Fruit fly (Drosophila melanogaster) whole organism, embryonic: ENCODE results near the gene CAH9.

Experiments used
- CG11247 ChIP-seq: fragments of 200-800 bp; sonication (Bioruptor generic); IDR thresholded peaks from 2 replicates; pipeline ENCODE4 v1.3.6; 2022; ENCODE audit warnings: missing biosample characterization, missing genetic modification characterization
- CG12071 ChIP-seq: fragments of 200-800 bp; sonication (Bioruptor generic); optimal IDR thresholded peaks from 3 replicates; lab custom pipeline; 2018; ENCODE audit warnings: missing biosample characterization, mild to moderate bottlenecking, missing genetic modification characterization
- CG12155 ChIP-seq: fragments of 200-800 bp; sonication (Bioruptor generic); optimal IDR thresholded peaks from 3 replicates; lab custom pipeline; 2016; ENCODE audit warnings: missing biosample characterization, missing genetic modification characterization
- CG13296 ChIP-seq: fragments of 200-800 bp; sonication (Bioruptor generic); optimal IDR thresholded peaks from 3 replicates; lab custom pipeline; 2018; ENCODE audit warnings: missing biosample characterization, mild to moderate bottlenecking, missing genetic modification characterization
- CG14014 ChIP-seq: fragments of 200-800 bp; sonication (Bioruptor generic); IDR thresholded peaks from 2 replicates; pipeline ENCODE4 v1.3.6; 2022; ENCODE audit warnings: missing biosample characterization, missing genetic modification characterization
- CG14667 ChIP-seq: fragments of 200-800 bp; sonication (Bioruptor generic); IDR thresholded peaks from 2 replicates; pipeline ENCODE4 v1.3.6; 2022; ENCODE audit warnings: missing biosample characterization, missing genetic modification characterization
- CG1529 ChIP-seq: fragments of 200-800 bp; sonication (Bioruptor generic); optimal IDR thresholded peaks from 3 replicates; lab custom pipeline; 2018; ENCODE audit warnings: missing biosample characterization, missing genetic modification characterization
- CG15514 ChIP-seq: fragments of 200-800 bp; sonication (Bioruptor generic); optimal IDR thresholded peaks from 3 replicates; lab custom pipeline; 2017; ENCODE audit warnings: missing biosample characterization, missing genetic modification characterization, mild to moderate bottlenecking, moderate library complexity, missing genetic modification reagents
- CG1603 ChIP-seq: fragments of 200-800 bp; sonication (Bioruptor generic); optimal IDR thresholded peaks from 2 replicates; lab custom pipeline; 2019; ENCODE audit warnings: missing biosample characterization, mild to moderate bottlenecking, missing genetic modification characterization, moderate library complexity
- CG16863 ChIP-seq: fragments of 200-800 bp; sonication (Bioruptor generic); optimal IDR thresholded peaks from 3 replicates; lab custom pipeline; 2016; ENCODE audit warnings: missing biosample characterization, missing genetic modification characterization
- CG17186 ChIP-seq: fragments of 200-800 bp; sonication (Bioruptor generic); optimal IDR thresholded peaks from 3 replicates; lab custom pipeline; 2017; ENCODE audit warnings: missing biosample characterization, missing genetic modification reagents, missing genetic modification characterization
- CG18262 ChIP-seq: fragments of 200-800 bp; optimal IDR thresholded peaks from 3 replicates; lab custom pipeline; 2019; ENCODE audit warnings: missing biosample characterization, mild to moderate bottlenecking, missing genetic modification characterization, moderate library complexity
- CG2202 ChIP-seq: fragments of 200-800 bp; sonication (Bioruptor generic); optimal IDR thresholded peaks from 2 replicates; lab custom pipeline; 2018; ENCODE audit warnings: missing biosample characterization, mild to moderate bottlenecking, missing genetic modification characterization
- CG4424 ChIP-seq: fragments of 200-800 bp; sonication (Bioruptor generic); optimal IDR thresholded peaks from 3 replicates; lab custom pipeline; 2016; ENCODE audit warnings: missing biosample characterization, missing genetic modification characterization
- CG4707 ChIP-seq: fragments of 200-800 bp; sonication (Bioruptor generic); optimal IDR thresholded peaks from 2 replicates; lab custom pipeline; 2018; ENCODE audit warnings: missing biosample characterization, mild to moderate bottlenecking, missing genetic modification characterization, moderate library complexity
- CG5953 ChIP-seq: fragments of 200-800 bp; sonication (Bioruptor generic); IDR thresholded peaks from 2 replicates; pipeline ENCODE4 v1.3.6; 2022; ENCODE audit warnings: missing biosample characterization, missing genetic modification characterization
- CG6272 ChIP-seq: fragments of 200-800 bp; sonication (Bioruptor generic); IDR thresholded peaks from 2 replicates; pipeline ENCODE4 v1.3.6; 2022; ENCODE audit warnings: missing biosample characterization, missing genetic modification characterization
- CG8388 ChIP-seq: fragments of 200-800 bp; sonication (Bioruptor generic); optimal IDR thresholded peaks from 2 replicates; lab custom pipeline; 2019; ENCODE audit warnings: missing biosample characterization, mild to moderate bottlenecking, missing genetic modification characterization, moderate library complexity
- CG9437 ChIP-seq: fragments of 200-800 bp; sonication (Bioruptor generic); optimal IDR thresholded peaks from 2 replicates; lab custom pipeline; 2018; ENCODE audit warnings: missing biosample characterization, mild to moderate bottlenecking, missing genetic modification characterization
- CG9817 ChIP-seq: fragments of 200-800 bp; sonication (Bioruptor generic); optimal IDR thresholded peaks from 2 replicates; lab custom pipeline; 2018; ENCODE audit warnings: missing biosample characterization, mild to moderate bottlenecking, missing genetic modification characterization, moderate library complexity
- CrebB ChIP-seq: fragments of 200-800 bp; sonication (Bioruptor generic); optimal IDR thresholded peaks from 3 replicates; lab custom pipeline; 2018; ENCODE audit warnings: missing biosample characterization, mild to moderate bottlenecking, missing genetic modification characterization
- Fer1 ChIP-seq: fragments of 200-800 bp; sonication (Bioruptor generic); optimal IDR thresholded peaks from 2 replicates; lab custom pipeline; 2017; ENCODE audit warnings: missing biosample characterization, mild to moderate bottlenecking, missing genetic modification characterization
- Gsc ChIP-seq: fragments of 200-800 bp; sonication (Bioruptor generic); IDR thresholded peaks from 2 replicates; pipeline ENCODE4 v1.3.6; 2022; ENCODE audit warnings: missing biosample characterization, missing genetic modification characterization
- H2.0 ChIP-seq: fragments of 200-800 bp; sonication (Bioruptor generic); IDR thresholded peaks from 2 replicates; pipeline ENCODE4 v1.3.6; 2022; ENCODE audit warnings: missing biosample characterization, missing genetic modification characterization
- Hey ChIP-seq: fragments of 200-800 bp; sonication (Bioruptor generic); optimal IDR thresholded peaks from 3 replicates; lab custom pipeline; 2018; ENCODE audit warnings: missing biosample characterization, mild to moderate bottlenecking, missing genetic modification characterization
- MESR4 ChIP-seq: fragments of 200-800 bp; sonication (Bioruptor generic); optimal IDR thresholded peaks from 2 replicates; lab custom pipeline; 2018; ENCODE audit warnings: missing biosample characterization, mild to moderate bottlenecking, missing genetic modification characterization, moderate library complexity
- Mad ChIP-seq: fragments of 200-800 bp; sonication (Bioruptor generic); optimal IDR thresholded peaks from 2 replicates; lab custom pipeline; 2016; ENCODE audit warnings: missing biosample characterization, missing genetic modification characterization
- Oli ChIP-seq: fragments of 200-800 bp; sonication (Bioruptor generic); optimal IDR thresholded peaks from 2 replicates; lab custom pipeline; 2018; ENCODE audit warnings: missing biosample characterization, mild to moderate bottlenecking, missing genetic modification characterization, moderate library complexity
- Ssrp ChIP-seq: fragments of 200-800 bp; sonication (Bioruptor generic); optimal IDR thresholded peaks from 2 replicates; lab custom pipeline; 2018; ENCODE audit warnings: missing biosample characterization, mild to moderate bottlenecking, missing genetic modification characterization, moderate library complexity
- Stat92E ChIP-seq, 3 experiments: fragments of >200 bp in 2 of 3; fragments of 200-800 bp in 1 of 3; sonication (Bioruptor generic) in 1 of 3; optimal IDR thresholded peaks; 2 replicates each; lab custom pipeline; 2017 to 2019; ENCODE audit warnings: missing biosample characterization in 3 of 3, missing genetic modification characterization in 3 of 3, mild to moderate bottlenecking in 1 of 3, moderate library complexity in 1 of 3
- Usf ChIP-seq: fragments of 200-800 bp; sonication (Bioruptor generic); optimal IDR thresholded peaks from 2 replicates; lab custom pipeline; 2017; ENCODE audit warnings: missing genotype, missing biosample characterization, missing genetic modification characterization
- Xbp1 ChIP-seq: fragments of 200-800 bp; sonication (Bioruptor generic); optimal IDR thresholded peaks from 3 replicates; lab custom pipeline; 2016; ENCODE audit warnings: missing biosample characterization, mild to moderate bottlenecking, missing genetic modification characterization
- bowl ChIP-seq: fragments of 200-800 bp; sonication (Bioruptor generic); IDR thresholded peaks from 2 replicates; pipeline ENCODE4 v1.3.6; 2022; ENCODE audit warnings: missing biosample characterization, missing genetic modification characterization
- dmrt99B ChIP-seq: fragments of 200-800 bp; sonication (Bioruptor generic); optimal IDR thresholded peaks from 2 replicates; lab custom pipeline; 2018; ENCODE audit warnings: missing biosample characterization, mild to moderate bottlenecking, missing genetic modification characterization, moderate library complexity
- esg ChIP-seq: fragments of 200-800 bp; sonication (Bioruptor generic); conservative IDR thresholded peaks from 2 replicates; pipeline ENCODE4 v1.3.6; 2022; ENCODE audit warnings: missing biosample characterization, missing genetic modification characterization
- fu2 ChIP-seq: fragments of 200-800 bp; sonication (Bioruptor generic); optimal IDR thresholded peaks from 2 replicates; lab custom pipeline; 2016; ENCODE audit warnings: missing biosample characterization, missing genetic modification characterization
- grn ChIP-seq: fragments of 200-800 bp; sonication (Bioruptor generic); optimal IDR thresholded peaks from 3 replicates; lab custom pipeline; 2017; ENCODE audit warnings: missing biosample characterization, missing genetic modification characterization
- kni ChIP-seq: fragments of 200-800 bp; sonication (Bioruptor generic); optimal IDR thresholded peaks from 3 replicates; lab custom pipeline; 2017; ENCODE audit warnings: mild to moderate bottlenecking, missing biosample characterization, missing genetic modification reagents, missing genetic modification characterization
- nerfin-2 ChIP-seq: fragments of 200-800 bp; sonication (Bioruptor generic); IDR thresholded peaks from 2 replicates; pipeline ENCODE4 v1.3.6; 2022; ENCODE audit warnings: missing biosample characterization, missing genetic modification characterization; ENCODE audit not compliant: partially characterized antibody
- pan ChIP-seq, 4 experiments: fragments of >200 bp in 3 of 4; fragments of 200-800 bp in 1 of 4; sonication (Bioruptor generic) in 1 of 4; optimal IDR thresholded peaks in 3 of 4; IDR thresholded peaks in 1 of 4; 2 replicates each; pipeline versions ENCODE4 v1.3.6 to Lab custom; 2017 to 2022; ENCODE audit warnings: missing biosample characterization in 2 of 4, missing genetic modification characterization in 2 of 4, mixed read lengths in 1 of 4
- pfk ChIP-seq: fragments of 200-800 bp; sonication (Bioruptor generic); optimal IDR thresholded peaks from 2 replicates; lab custom pipeline; 2018; ENCODE audit warnings: missing biosample characterization, mild to moderate bottlenecking, missing genetic modification characterization, moderate library complexity
- pros ChIP-seq: fragments of 200-800 bp; sonication (Bioruptor generic); optimal IDR thresholded peaks from 3 replicates; lab custom pipeline; 2019; ENCODE audit warnings: missing biosample characterization, mild to moderate bottlenecking, missing genetic modification characterization, moderate library complexity
- run ChIP-seq: fragments of 200-800 bp; sonication (Bioruptor generic); optimal IDR thresholded peaks from 3 replicates; lab custom pipeline; 2018; ENCODE audit warnings: missing biosample characterization, mild to moderate bottlenecking, missing genetic modification characterization
- sd ChIP-seq: fragments of 200-800 bp; sonication (Bioruptor generic); optimal IDR thresholded peaks from 3 replicates; lab custom pipeline; 2018; ENCODE audit warnings: missing biosample characterization, mild to moderate bottlenecking, missing genetic modification characterization, moderate library complexity
- sr ChIP-seq: fragments of 200-800 bp; sonication (Bioruptor generic); IDR thresholded peaks from 3 replicates; pipeline ENCODE4 v1.3.6; 2022; ENCODE audit warnings: missing biosample characterization, missing genetic modification characterization
- tup ChIP-seq: fragments of 200-800 bp; sonication (Bioruptor generic); optimal IDR thresholded peaks from 2 replicates; lab custom pipeline; 2016; ENCODE audit warnings: missing biosample characterization, mild to moderate bottlenecking, missing genetic modification characterization, moderate library complexity
- twi ChIP-seq: fragments of 200-800 bp; optimal IDR thresholded peaks from 2 replicates; lab custom pipeline; 2019; ENCODE audit warnings: missing biosample characterization, mild to moderate bottlenecking, missing genetic modification characterization, moderate library complexity
- unpg ChIP-seq: fragments of 200-800 bp; sonication (Bioruptor generic); optimal IDR thresholded peaks from 3 replicates; lab custom pipeline; 2018; ENCODE audit warnings: missing biosample characterization, mild to moderate bottlenecking, missing genetic modification characterization, moderate library complexity

Gene CAH9

dm6 chr3R:27150685-27151515 lies 44.9 kb upstream of the CAH9 start, which contains the start of gene CG6051 (continued):
- peak; percentile 55 for TF ChIP-seq CG16863
- no peak for TF ChIP-seq esg (GFP tag; lab: Robert Waterston, UW)
- TF ChIP-seq sr (GFP tag; lab: Robert Waterston, UW) = no peak
- peak; percentile 48 for TF ChIP-seq CG15514 (GFP tag; lab: Kevin White, UChicago)
- TF ChIP-seq grn = no peak
- TF ChIP-seq pan (optimal IDR thresholded peaks at IDR 0.05; lab: Kevin White, UChicago) = no peak
- no peak for TF ChIP-seq pan (GFP tag; optimal IDR thresholded peaks at IDR 0.05 in 1 of 2, IDR thresholded peaks at IDR 0.05 in 1 of 2)
- peak; percentile 59 for TF ChIP-seq CG18262 (tag; lab: Kevin White, UChicago)
- no peak for TF ChIP-seq CG14014
- TF ChIP-seq CG17186 (GFP tag; lab: Kevin White, UChicago) = no peak
- no peak for TF ChIP-seq CG11247
- no peak for TF ChIP-seq bowl (GFP tag; lab: Robert Waterston, UW)
- TF ChIP-seq Xbp1 (GFP tag; lab: Kevin White, UChicago) = peak; percentile 69
- TF ChIP-seq unpg (GFP tag; lab: Kevin White, UChicago) = peak; percentile 51
- TF ChIP-seq MESR4 = peak; percentile 83
- TF ChIP-seq fu2 (GFP tag; lab: Kevin White, UChicago) = peak; percentile 46
- peak; percentile 69 for TF ChIP-seq CG9817 (tag; lab: Kevin White, UChicago)
- peak; percentile 44; the same call in 1 of the 2 replicates for TF ChIP-seq CG6272
- TF ChIP-seq Hey (tag; lab: Kevin White, UChicago) = peak; percentile 46
- peak; percentile 57 for TF ChIP-seq CG4424 (GFP tag; lab: Kevin White, UChicago)
- TF ChIP-seq CG12071 (GFP tag; lab: Kevin White, UChicago) = peak; percentile 55
- peak; percentile 53 for TF ChIP-seq Ssrp (tag; lab: Kevin White, UChicago)
- TF ChIP-seq kni (GFP tag; lab: Kevin White, UChicago) = peak; percentile 56
- TF ChIP-seq pfk = peak; percentile 48
- TF ChIP-seq Gsc (GFP tag; lab: Robert Waterston, UW) = no peak
- TF ChIP-seq dmrt99B (tag; lab: Kevin White, UChicago) = peak; percentile 48
- TF ChIP-seq Mad (GFP tag; lab: Kevin White, UChicago) = no peak
- peak; percentile 35 for TF ChIP-seq twi (tag; lab: Kevin White, UChicago)
- no peak for TF ChIP-seq Usf (GFP tag; lab: Kevin White, UChicago)
- TF ChIP-seq Stat92E (GFP tag; optimal IDR thresholded peaks at IDR 0.05; lab: Kevin White, UChicago) = peak in 1 of 3 experiments; percentile 77
- no peak for TF ChIP-seq CG5953
- TF ChIP-seq Fer1 (GFP tag; lab: Kevin White, UChicago) = peak; percentile 70
- no peak for TF ChIP-seq CG8388 (GFP tag; lab: Kevin White, UChicago)
- peak; percentile 30 for TF ChIP-seq run
- no peak for TF ChIP-seq H2.0
- TF ChIP-seq sd = no peak
- TF ChIP-seq pros (GFP tag; lab: Kevin White, UChicago) = no peak
- peak; percentile 35 for TF ChIP-seq CG2202
- TF ChIP-seq CG1529 (GFP tag; lab: Kevin White, UChicago) = no peak
- peak; percentile 40 for TF ChIP-seq tup
- peak; percentile 25 for TF ChIP-seq Oli (tag; lab: Kevin White, UChicago)
- peak; percentile 23 for TF ChIP-seq CG4707 (GFP tag; lab: Kevin White, UChicago)
- peak; percentile 30 for TF ChIP-seq CrebB (tag; lab: Kevin White, UChicago)
- peak; percentile 46 for TF ChIP-seq CG13296 (GFP tag; lab: Kevin White, UChicago)
- peak; percentile 80 for TF ChIP-seq CG1603
- TF ChIP-seq CG12155 (GFP tag; lab: Kevin White, UChicago) = peak; percentile 41
- TF ChIP-seq nerfin-2 (GFP tag; lab: Robert Waterston, UW) = no peak
- peak; percentile 44 for TF ChIP-seq CG9437 (GFP tag; lab: Kevin White, UChicago)
- no peak for TF ChIP-seq CG14667 (GFP tag; lab: Robert Waterston, UW)
